Worm (Caenorhabditis elegans) whole organism, mixed stage, embryonic: Measurements from ENCODE around the gene polk-1.

Source experiments
- M03D4.4 ChIP-seq: sonication (generic microtip); optimal IDR thresholded peaks from 2 replicates; lab custom pipeline; 2017; ENCODE audit warnings: mild to moderate bottlenecking, missing genetic modification characterization, missing compliant biosample characterization
- bed-3 ChIP-seq: fragments of 200-800 bp; sonication (Bioruptor generic); optimal IDR thresholded peaks from 3 replicates; lab custom pipeline; 2018; ENCODE audit warnings: mild to moderate bottlenecking, missing genetic modification characterization, moderate library complexity, missing compliant biosample characterization
- blmp-1 ChIP-seq: fragments of 150-350 bp; optimal IDR thresholded peaks from 2 replicates; lab custom pipeline; 2014; ENCODE audit warnings: missing biosample characterization, missing genetic modification characterization
- ceh-39 ChIP-seq: fragments of 150-350 bp; optimal IDR thresholded peaks from 2 replicates; lab custom pipeline; 2014; ENCODE audit warnings: missing biosample characterization, missing genetic modification characterization
- ceh-83 ChIP-seq: fragments of 200-800 bp; sonication (Bioruptor generic); optimal IDR thresholded peaks from 2 replicates; lab custom pipeline; 2018; ENCODE audit warnings: mild to moderate bottlenecking, missing genetic modification characterization, missing compliant biosample characterization
- ces-1 ChIP-seq: fragments of 150-350 bp; optimal IDR thresholded peaks from 2 replicates; lab custom pipeline; 2014; ENCODE audit warnings: missing biosample characterization, missing genetic modification reagents, missing genetic modification characterization
- drap-1 ChIP-seq: fragments of 200-800 bp; sonication (Bioruptor generic); optimal IDR thresholded peaks from 3 replicates; lab custom pipeline; 2018; ENCODE audit warnings: mild to moderate bottlenecking, missing genetic modification characterization, missing compliant biosample characterization
- elt-1 ChIP-seq: sonication (generic microtip); optimal IDR thresholded peaks from 2 replicates; lab custom pipeline; 2017; ENCODE audit warnings: missing genetic modification characterization, mild to moderate bottlenecking, missing compliant biosample characterization, antibody characterized with exemption, moderate library complexity, borderline replicate concordance; ENCODE audit not compliant: insufficient read depth
- elt-3 ChIP-seq: fragments of 150-350 bp; optimal IDR thresholded peaks from 2 replicates; lab custom pipeline; 2014; ENCODE audit warnings: missing biosample characterization, missing genetic modification characterization
- flh-1 ChIP-seq: fragments of 200-800 bp; sonication (Bioruptor generic); optimal IDR thresholded peaks from 2 replicates; lab custom pipeline; 2018; ENCODE audit warnings: mild to moderate bottlenecking, missing genetic modification characterization, moderate library complexity, missing compliant biosample characterization
- ham-2 ChIP-seq: fragments of 200-800 bp; sonication (Bioruptor generic); optimal IDR thresholded peaks from 2 replicates; lab custom pipeline; 2018; ENCODE audit warnings: mild to moderate bottlenecking, missing genetic modification characterization, missing compliant biosample characterization
- hlh-1 ChIP-seq: fragments of 150-350 bp; optimal IDR thresholded peaks from 2 replicates; lab custom pipeline; 2014; ENCODE audit warnings: missing biosample characterization, missing genetic modification reagents, missing genetic modification characterization
- lin-13 ChIP-seq: fragments of 150-350 bp; optimal IDR thresholded peaks from 2 replicates; lab custom pipeline; 2014; ENCODE audit warnings: missing biosample characterization, missing genetic modification characterization
- lin-32 ChIP-seq: fragments of 200-800 bp; sonication (Bioruptor generic); optimal IDR thresholded peaks from 2 replicates; lab custom pipeline; 2018; ENCODE audit warnings: mild to moderate bottlenecking, missing genetic modification characterization, missing compliant biosample characterization
- lsy-2 ChIP-seq: fragments of 150-350 bp; optimal IDR thresholded peaks from 2 replicates; lab custom pipeline; 2014; ENCODE audit warnings: missing biosample characterization, missing genetic modification characterization
- mep-1 ChIP-seq: fragments of 150-350 bp; optimal IDR thresholded peaks from 2 replicates; lab custom pipeline; 2017; ENCODE audit warnings: missing biosample characterization, missing genetic modification reagents, missing genetic modification characterization, inconsistent platforms
- mls-2 ChIP-seq: sonication (generic microtip); optimal IDR thresholded peaks from 2 replicates; lab custom pipeline; 2016; ENCODE audit warnings: mild to moderate bottlenecking, missing genetic modification characterization, moderate library complexity, missing compliant biosample characterization
- nhr-12 ChIP-seq: fragments of 150-350 bp; optimal IDR thresholded peaks from 2 replicates; lab custom pipeline; 2014; ENCODE audit warnings: missing biosample characterization, missing genetic modification characterization
- nhr-2 ChIP-seq: fragments of 150-350 bp; optimal IDR thresholded peaks from 2 replicates; lab custom pipeline; 2014; ENCODE audit warnings: missing biosample characterization, missing genetic modification characterization
- nhr-237 ChIP-seq: fragments of 150-350 bp; optimal IDR thresholded peaks from 2 replicates; lab custom pipeline; 2014; ENCODE audit warnings: missing biosample characterization, missing genetic modification characterization
- nhr-28 ChIP-seq: fragments of 150-350 bp; optimal IDR thresholded peaks from 2 replicates; lab custom pipeline; 2014; ENCODE audit warnings: missing biosample characterization, missing genetic modification characterization
- nhr-76 ChIP-seq: sonication (generic microtip); optimal IDR thresholded peaks from 2 replicates; lab custom pipeline; 2017; ENCODE audit warnings: missing biosample characterization, missing genetic modification characterization
- pha-4 ChIP-seq: fragments of 150-350 bp; optimal IDR thresholded peaks from 2 replicates; lab custom pipeline; 2018; ENCODE audit warnings: missing biosample characterization, missing genetic modification reagents, missing genetic modification characterization
- sem-2 ChIP-seq: fragments of 200-800 bp; sonication (Bioruptor generic); optimal IDR thresholded peaks from 2 replicates; lab custom pipeline; 2018; ENCODE audit warnings: mild to moderate bottlenecking, missing genetic modification characterization, missing compliant biosample characterization
- snpc-4 ChIP-seq: fragments of 150-350 bp; optimal IDR thresholded peaks from 2 replicates; lab custom pipeline; 2014; ENCODE audit warnings: missing biosample characterization, missing genetic modification characterization
- sptf-1 ChIP-seq: sonication (generic microtip); optimal IDR thresholded peaks from 2 replicates; lab custom pipeline; 2017; ENCODE audit warnings: mild to moderate bottlenecking, missing genetic modification characterization, moderate library complexity, missing compliant biosample characterization
- unc-39 ChIP-seq: fragments of 150-350 bp; optimal IDR thresholded peaks from 2 replicates; lab custom pipeline; 2014; ENCODE audit warnings: missing biosample characterization, missing genetic modification characterization
- unc-62 ChIP-seq: fragments of 150-350 bp; optimal IDR thresholded peaks from 2 replicates; lab custom pipeline; 2014; ENCODE audit warnings: missing biosample characterization, missing genetic modification reagents, missing genetic modification characterization
- zip-8 ChIP-seq: fragments of 150-350 bp; optimal IDR thresholded peaks from 2 replicates; lab custom pipeline; 2014; ENCODE audit warnings: missing biosample characterization, missing genetic modification characterization

The polk-1 gene

ce11 chrIII:8630833-8631232 is 2.4 kb upstream of the polk-1 start, which contains the start of gene dnj-10 (continued):
- TF ChIP-seq nhr-12: no peak
- TF ChIP-seq M03D4.4: no peak
- no peak for TF ChIP-seq nhr-76 (tag; lab: Kevin White, UChicago)
- TF ChIP-seq sem-2 (GFP tag; lab: Kevin White, UChicago): no peak
- TF ChIP-seq lin-13: no peak
- no peak for TF ChIP-seq elt-1 (tag; lab: Kevin White, UChicago)

DNA sequence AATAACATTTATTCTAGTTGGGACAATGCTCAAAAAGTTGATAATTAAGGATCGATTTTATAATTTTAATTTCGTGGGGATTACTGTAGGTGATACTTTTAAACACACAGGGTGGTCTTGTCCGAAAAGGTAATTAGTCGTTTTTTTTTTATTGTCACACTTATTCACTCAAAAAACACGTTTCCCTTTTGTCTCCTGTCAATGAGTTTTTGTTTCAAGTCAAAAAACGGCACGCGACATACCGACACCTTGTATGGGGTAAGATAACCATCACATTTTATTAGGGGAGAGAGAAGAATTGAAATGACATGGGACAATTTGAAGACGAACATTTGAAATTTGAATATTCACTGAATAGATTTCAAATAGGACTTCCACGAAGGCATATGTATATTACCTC is 3.3 kb downstream of the polk-1 start:
- TF ChIP-seq hlh-1 (tag; lab: Kevin White, UChicago): no peak
- no peak for TF ChIP-seq nhr-237
- no peak for TF ChIP-seq lin-32
- no peak for TF ChIP-seq mls-2 (tag; lab: Kevin White, UChicago)
- TF ChIP-seq mep-1 (tag; lab: Kevin White, UChicago): no peak
- TF ChIP-seq ceh-83 (GFP tag; lab: Kevin White, UChicago): no peak
- TF ChIP-seq unc-62 (GFP tag; lab: Kevin White, UChicago): no peak
- no peak for TF ChIP-seq blmp-1 (tag; lab: Kevin White, UChicago)
- no peak for TF ChIP-seq bed-3 (GFP tag; lab: Kevin White, UChicago)
- no peak for TF ChIP-seq pha-4
- TF ChIP-seq elt-3 (tag; lab: Kevin White, UChicago): no peak
- TF ChIP-seq sptf-1: no peak
- TF ChIP-seq flh-1 (GFP tag; lab: Kevin White, UChicago): no peak
- no peak for TF ChIP-seq sem-2 (GFP tag; lab: Kevin White, UChicago)
- TF ChIP-seq drap-1 (GFP tag; lab: Kevin White, UChicago): no peak
- no peak for TF ChIP-seq zip-8 (tag; lab: Kevin White, UChicago)
- TF ChIP-seq nhr-28 (tag; lab: Kevin White, UChicago): no peak
- no peak for TF ChIP-seq lsy-2 (tag; lab: Kevin White, UChicago)

ce11 chrIII:8622435-8622834 is 6.0 kb downstream of the polk-1 start, which contains the start of gene ceh-16:
TSS of gene ceh-16 (plus strand) at chrIII:8622735.
- TF ChIP-seq sem-2 (GFP tag; lab: Kevin White, UChicago) (no peak), nhr-2 (tag; lab: Kevin White, UChicago) (peak; percentile 76)

DNA sequence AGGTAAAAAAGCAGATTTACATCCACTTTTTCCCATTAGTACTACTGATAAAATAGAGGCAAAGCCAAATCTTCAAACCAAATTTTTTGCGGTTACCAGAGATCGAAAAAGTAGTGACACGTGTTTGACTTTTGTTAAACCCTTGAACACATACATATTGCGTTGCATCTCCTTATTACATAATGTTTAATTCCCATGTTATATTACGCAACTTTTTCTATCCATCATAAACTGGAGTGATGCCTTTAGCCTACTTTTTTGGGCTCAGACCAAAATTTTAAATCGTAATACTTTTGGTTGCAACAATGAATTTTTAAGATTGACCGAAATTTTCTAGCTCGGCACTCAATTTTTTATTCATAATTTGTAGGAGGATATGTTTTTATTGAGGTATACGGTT is 6.4 kb downstream of the polk-1 start:
- no peak for TF ChIP-seq nhr-12
- peak; percentile 92 for TF ChIP-seq zip-8 (tag; lab: Kevin White, UChicago)
- no peak for TF ChIP-seq hlh-1 (tag; lab: Kevin White, UChicago)
- TF ChIP-seq unc-39: no peak
- peak; percentile 36 for TF ChIP-seq nhr-2 (tag; lab: Kevin White, UChicago)
- no peak for TF ChIP-seq sem-2 (GFP tag; lab: Kevin White, UChicago)
- TF ChIP-seq ham-2 (GFP tag; lab: Kevin White, UChicago): no peak

ce11 chrIII:8621002-8621401 is 7.4 kb downstream of the polk-1 start:
- peak; percentile 37 for TF ChIP-seq elt-1 (tag; lab: Kevin White, UChicago)
- TF ChIP-seq ces-1 (GFP tag; lab: Kevin White, UChicago): no peak
- TF ChIP-seq lsy-2 (tag; lab: Kevin White, UChicago): peak; percentile 13

DNA sequence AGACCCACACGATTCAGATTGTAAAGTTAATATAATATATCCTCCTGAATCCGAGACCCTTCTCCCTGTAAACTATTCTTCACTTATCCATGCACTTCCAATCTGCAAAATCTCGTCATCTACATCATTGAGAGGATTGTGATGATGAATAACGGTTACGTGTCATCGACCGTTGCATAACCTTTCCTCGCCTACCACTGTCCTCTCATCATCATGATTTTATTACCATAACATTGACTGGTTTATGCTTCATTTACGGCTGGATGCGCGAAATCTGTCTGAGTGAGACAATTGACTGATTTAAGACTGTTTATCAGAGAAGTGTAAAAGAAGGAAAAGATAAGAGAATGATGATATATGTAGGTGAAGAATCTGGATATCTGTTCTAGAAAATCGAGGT is 8.1 kb downstream of the polk-1 start:
- peak; percentile 91 for TF ChIP-seq nhr-2 (tag; lab: Kevin White, UChicago)
- TF ChIP-seq snpc-4: no peak
- TF ChIP-seq elt-1 (tag; lab: Kevin White, UChicago): peak; percentile 19
- TF ChIP-seq ham-2 (GFP tag; lab: Kevin White, UChicago): no peak
- peak; percentile 49 for TF ChIP-seq unc-62 (GFP tag; lab: Kevin White, UChicago)
- no peak for TF ChIP-seq ceh-39
- TF ChIP-seq hlh-1 (tag; lab: Kevin White, UChicago): no peak
